Worm (Caenorhabditis elegans): Measurements from ENCODE around the gene C53A3.3.

The C53A3.3 gene

DNA sequence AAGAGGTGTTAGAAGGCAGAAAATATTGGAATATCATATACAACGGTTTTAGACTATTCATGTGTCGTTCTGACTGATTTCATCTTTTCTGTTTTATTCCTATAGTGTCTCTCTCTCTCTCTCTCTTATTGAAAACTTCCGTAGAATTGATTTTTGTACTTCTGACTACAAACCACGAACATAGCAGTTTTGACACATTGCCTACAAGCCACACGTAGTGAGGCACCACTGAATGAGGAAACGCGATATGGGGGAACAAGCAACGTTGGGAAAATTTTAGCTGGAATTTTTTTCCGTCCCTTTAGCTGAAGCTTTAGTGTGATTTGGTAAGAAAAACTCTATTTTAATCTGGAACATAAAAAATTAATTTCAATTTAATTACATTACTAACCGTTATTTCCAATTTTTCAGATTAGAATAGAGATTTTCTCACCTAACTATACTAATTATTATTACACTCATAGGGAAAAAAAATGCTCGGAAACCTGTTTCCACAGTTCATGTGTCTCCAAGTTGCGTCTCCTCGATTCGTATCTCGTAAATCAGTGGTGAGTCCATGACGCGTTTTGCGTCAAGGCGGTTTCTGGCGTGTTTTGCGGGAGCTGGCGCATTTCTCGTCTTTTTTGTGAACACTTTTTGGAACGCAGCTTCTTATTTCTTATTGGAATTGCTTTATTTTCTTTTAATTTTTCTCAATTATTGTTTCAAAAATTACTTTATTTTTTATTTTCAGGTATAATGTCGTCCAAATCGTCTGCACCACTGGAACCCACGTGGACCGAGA lies 34.4 kb downstream of the C53A3.3 start, which contains the start of the genes nhr-142 and F44E7.9 (continued):
- TF ChIP-seq mdl-1 (tag; optimal IDR thresholded peaks at IDR 0.05) (peak in 1 of 2 experiments; percentile 29), sma-9 (GFP tag; optimal IDR thresholded peaks at IDR 0.05) (peak; percentile 91), sma-9 (tag; optimal IDR thresholded peaks at IDR 0.05) (no peak), nhr-10 (tag; optimal IDR thresholded peaks at IDR 0.05) (no peak), egl-27 (tag; optimal IDR thresholded peaks at IDR 0.05) (peak; percentile 47), fos-1 (tag; optimal IDR thresholded peaks at IDR 0.05) (peak; percentile 66), nhr-237 (tag; optimal IDR thresholded peaks at IDR 0.05) (no peak), nhr-12 (tag; optimal IDR thresholded peaks at IDR 0.05) (no peak)

DNA sequence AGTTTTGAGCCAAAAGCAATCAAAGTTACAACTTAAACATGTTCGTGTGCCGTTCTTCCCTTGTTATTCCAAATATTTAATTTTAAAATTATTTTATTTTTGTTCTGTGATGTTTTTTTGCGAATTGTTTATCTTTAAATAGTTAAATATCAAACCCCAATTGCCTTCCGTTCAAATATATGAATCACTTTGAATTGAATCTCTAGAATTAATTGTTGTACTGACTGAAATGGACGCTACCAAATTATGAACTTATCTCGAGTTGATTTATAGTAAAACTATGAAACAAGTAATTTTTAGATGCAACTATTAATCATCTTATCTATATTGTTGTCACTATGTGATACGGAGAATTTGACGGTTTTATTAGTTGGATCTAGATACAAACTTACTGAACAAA lies 35.7 kb downstream of the C53A3.3 start, which contains the start of gene ZC250.2:
ZC250.2 (plus strand) TSS at position 301 of the 400 bp plus-strand sequence.
- TF ChIP-seq lin-13 (GFP tag; optimal IDR thresholded peaks at IDR 0.05) (no peak), egl-27 (tag; optimal IDR thresholded peaks at IDR 0.05) (no peak), nhr-12 (tag; optimal IDR thresholded peaks at IDR 0.05) (no peak), elt-1 (tag; optimal IDR thresholded peaks at IDR 0.05) (no peak), sma-9 (GFP tag; optimal IDR thresholded peaks at IDR 0.05) (no peak), sma-9 (tag; optimal IDR thresholded peaks at IDR 0.05) (no peak), C34F6.9 (tag; optimal IDR thresholded peaks at IDR 0.05) (no peak), nhr-25 (tag; optimal IDR thresholded peaks at IDR 0.05) (no peak), skn-1 (tag; optimal IDR thresholded peaks at IDR 0.05) (no peak), mdl-1 (tag; optimal IDR thresholded peaks at IDR 0.05) (no peak)

DNA sequence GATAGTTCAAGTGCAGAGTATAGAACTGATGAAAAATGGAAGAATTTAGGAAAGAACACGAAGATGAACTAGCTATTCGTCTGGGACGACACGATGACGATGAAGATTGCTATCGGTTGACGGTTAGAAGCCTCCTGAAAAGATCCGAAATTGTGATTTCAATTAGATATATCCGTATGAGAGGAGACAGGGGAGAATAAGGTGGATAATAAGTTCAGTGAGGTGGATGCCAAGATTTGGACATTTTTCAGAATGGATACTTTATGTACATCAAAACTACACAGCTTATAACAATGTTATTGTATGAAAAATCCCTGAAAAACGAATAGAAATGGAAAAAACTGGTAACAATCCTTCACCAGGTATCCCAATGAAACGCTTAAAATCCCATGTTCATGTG lies 41.8 kb downstream of the C53A3.3 start, which contains the start of gene nstp-3:
nstp-3 (minus strand) TSS at position 101 of the 400 bp plus-strand sequence.
- TF ChIP-seq nhr-11 (tag; optimal IDR thresholded peaks at IDR 0.05) (no peak), ceh-82 (tag; optimal IDR thresholded peaks at IDR 0.05) (no peak), C34F6.9 (tag; optimal IDR thresholded peaks at IDR 0.05) (no peak), mab-5 (tag; optimal IDR thresholded peaks at IDR 0.05) (no peak)

DNA sequence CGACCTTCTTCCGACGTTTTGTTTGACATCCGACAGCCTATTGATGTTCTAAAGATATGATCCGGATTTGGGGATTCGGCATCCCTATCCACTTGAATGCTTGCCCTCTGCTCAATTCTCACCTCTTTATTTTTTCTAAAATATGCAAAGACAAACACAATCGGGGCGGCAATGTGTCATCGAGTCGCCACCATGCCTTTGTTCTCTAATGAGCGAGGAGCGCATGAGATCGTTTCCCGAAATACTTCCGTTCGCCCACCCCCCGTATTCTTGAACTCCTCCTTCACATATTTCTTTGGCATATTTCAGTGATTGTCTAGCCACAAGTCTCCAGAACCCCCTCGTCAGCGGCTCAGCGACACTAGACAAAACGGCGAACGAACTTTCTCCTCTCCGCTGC lies 43.1 kb downstream of the C53A3.3 start, which contains the start of gene cyn-17:
cyn-17 (plus strand) TSS at position 301 of the 400 bp plus-strand sequence.
- TF ChIP-seq R02D3.7 (tag; optimal IDR thresholded peaks at IDR 0.05) (no peak), sma-9 (GFP tag; optimal IDR thresholded peaks at IDR 0.05) (no peak), sma-9 (tag; optimal IDR thresholded peaks at IDR 0.05) (no peak), ceh-82 (tag; optimal IDR thresholded peaks at IDR 0.05) (no peak), elt-3 (tag; optimal IDR thresholded peaks at IDR 0.05) (no peak), lsy-2 (tag; optimal IDR thresholded peaks at IDR 0.05) (no peak), ama-1 (optimal IDR thresholded peaks at IDR 0.05) (no peak), zag-1 (tag; optimal IDR thresholded peaks at IDR 0.05) (no peak), alr-1 (tag; optimal IDR thresholded peaks at IDR 0.05) (no peak), snpc-4 (tag; optimal IDR thresholded peaks at IDR 0.05) (no peak), mab-5 (tag; optimal IDR thresholded peaks at IDR 0.05) (no peak), nhr-129 (tag; optimal IDR thresholded peaks at IDR 0.05) (no peak), lin-13 (GFP tag; optimal IDR thresholded peaks at IDR 0.05) (no peak), nhr-10 (tag; optimal IDR thresholded peaks at IDR 0.05) (no peak), gmeb-1 (tag; optimal IDR thresholded peaks at IDR 0.05) (no peak), nhr-21 (tag; optimal IDR thresholded peaks at IDR 0.05) (no peak), ztf-4 (tag; optimal IDR thresholded peaks at IDR 0.05) (no peak), nhr-237 (tag; optimal IDR thresholded peaks at IDR 0.05) (no peak), ztf-11 (tag; optimal IDR thresholded peaks at IDR 0.05) (no peak), mbf-1 (tag; optimal IDR thresholded peaks at IDR 0.05) (no peak), unc-39 (tag; optimal IDR thresholded peaks at IDR 0.05) (no peak)

DNA sequence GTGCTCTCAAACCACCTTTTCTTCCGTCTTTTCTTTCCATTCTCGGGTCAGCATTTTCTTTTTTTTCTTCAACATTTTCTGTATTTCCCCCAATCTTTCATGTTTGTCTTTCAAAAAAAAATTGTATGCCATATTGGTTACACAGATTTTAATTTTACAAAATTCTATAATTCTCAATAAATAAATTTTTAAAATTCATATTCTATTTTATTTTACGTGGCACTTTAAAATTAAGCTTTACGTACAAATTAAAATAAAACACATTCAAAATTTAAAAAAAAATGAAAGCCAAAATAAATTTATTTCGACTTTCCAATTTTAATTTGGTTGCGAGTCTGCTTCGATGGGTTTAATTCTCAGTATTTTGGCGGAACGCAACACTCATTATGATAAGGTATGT lies 49.2 kb downstream of the C53A3.3 start, which contains the start of gene ZC250.5:
ZC250.5 (plus strand) TSS at position 301 of the 400 bp plus-strand sequence.
- no peak for TF ChIP-seq aly-2 (tag; optimal IDR thresholded peaks at IDR 0.05)
- TF ChIP-seq lsy-2 (tag; optimal IDR thresholded peaks at IDR 0.05): no peak

All from whole organism, L2 larva.